Fruit fly (Drosophila melanogaster) whole organism, embryonic: ENCODE data around the gene Cap-D3.

Experiments
- Awh ChIP-seq: fragments of 200-800 bp; sonication (Bioruptor generic); IDR thresholded peaks from 2 replicates; pipeline ENCODE4, ENCODE4 v1.3.6; 2022; ENCODE audit warnings: missing biosample characterization, missing genetic modification characterization
- B-H1 ChIP-seq: fragments of 200-800 bp; sonication (Bioruptor generic); IDR thresholded peaks from 3 replicates; pipeline ENCODE4 v1.3.6; 2022; ENCODE audit warnings: missing biosample characterization, missing genetic modification characterization
- CG12104 ChIP-seq: fragments of 200-800 bp; sonication (Bioruptor generic); optimal IDR thresholded peaks from 3 replicates; lab custom pipeline; 2016; ENCODE audit warnings: missing biosample characterization, missing genetic modification characterization
- CG12391 ChIP-seq: fragments of 200-800 bp; sonication (Bioruptor generic); optimal IDR thresholded peaks from 3 replicates; lab custom pipeline; 2018; ENCODE audit warnings: missing biosample characterization, mild to moderate bottlenecking, missing genetic modification characterization, moderate library complexity
- CG13775 ChIP-seq: fragments of 200-800 bp; sonication (Bioruptor generic); optimal IDR thresholded peaks from 3 replicates; lab custom pipeline; 2017; ENCODE audit warnings: missing biosample characterization, mild to moderate bottlenecking, missing genetic modification characterization
- CG14050 ChIP-seq: fragments of 200-800 bp; sonication (Bioruptor generic); IDR thresholded peaks from 3 replicates; pipeline ENCODE4 v1.3.6; 2022; ENCODE audit warnings: missing biosample characterization, missing genetic modification characterization
- CG14860 ChIP-seq: fragments of 200-800 bp; sonication (Bioruptor generic); IDR thresholded peaks from 3 replicates; pipeline ENCODE4 v1.3.6; 2022; ENCODE audit warnings: missing biosample characterization, missing genetic modification characterization; ENCODE audit not compliant: partially characterized antibody
- CG16863 ChIP-seq: fragments of 200-800 bp; sonication (Bioruptor generic); optimal IDR thresholded peaks from 3 replicates; lab custom pipeline; 2016; ENCODE audit warnings: missing biosample characterization, missing genetic modification characterization
- CG17612 ChIP-seq: fragments of 200-800 bp; sonication (Bioruptor generic); IDR thresholded peaks from 2 replicates; pipeline ENCODE4 v1.3.6; 2022; ENCODE audit warnings: missing biosample characterization, missing genetic modification characterization
- CG17829 ChIP-seq: fragments of 200-800 bp; optimal IDR thresholded peaks from 2 replicates; lab custom pipeline; 2019; ENCODE audit warnings: missing biosample characterization, mild to moderate bottlenecking, missing genetic modification characterization, moderate library complexity
- CG1792 ChIP-seq: fragments of 200-800 bp; sonication (Bioruptor generic); optimal IDR thresholded peaks from 2 replicates; lab custom pipeline; 2016; ENCODE audit warnings: missing biosample characterization, missing genetic modification characterization
- CG18764 ChIP-seq: fragments of 200-800 bp; sonication (Bioruptor generic); optimal IDR thresholded peaks from 3 replicates; lab custom pipeline; 2016; ENCODE audit warnings: missing biosample characterization, missing genetic modification characterization
- CG2129 ChIP-seq: fragments of 200-800 bp; sonication (Bioruptor generic); IDR thresholded peaks from 2 replicates; pipeline ENCODE4 v1.3.6; 2022; ENCODE audit warnings: missing biosample characterization, missing genetic modification characterization; ENCODE audit not compliant: partially characterized antibody
- CG3726 ChIP-seq: fragments of 200-800 bp; sonication (Bioruptor generic); IDR thresholded peaks from 3 replicates; pipeline ENCODE4, ENCODE4 v1.3.6; 2022; ENCODE audit warnings: missing biosample characterization, missing genetic modification characterization
- CG7839 ChIP-seq: fragments of 200-800 bp; sonication (Bioruptor generic); optimal IDR thresholded peaks from 3 replicates; lab custom pipeline; 2018; ENCODE audit warnings: missing biosample characterization, mild to moderate bottlenecking, missing genetic modification characterization, moderate library complexity
- CG9609 ChIP-seq: fragments of 200-800 bp; sonication (Bioruptor generic); optimal IDR thresholded peaks from 3 replicates; lab custom pipeline; 2016; ENCODE audit warnings: missing biosample characterization, missing genetic modification characterization
- CG9876 ChIP-seq: fragments of 200-800 bp; sonication (Bioruptor generic); optimal IDR thresholded peaks from 2 replicates; lab custom pipeline; 2016; ENCODE audit warnings: missing biosample characterization, missing genetic modification characterization
- CrebB ChIP-seq: fragments of 200-800 bp; sonication (Bioruptor generic); optimal IDR thresholded peaks from 3 replicates; lab custom pipeline; 2018; ENCODE audit warnings: missing biosample characterization, mild to moderate bottlenecking, missing genetic modification characterization
- Deaf1 ChIP-seq: fragments of 200-800 bp; optimal IDR thresholded peaks from 3 replicates; lab custom pipeline; 2019; ENCODE audit warnings: missing biosample characterization, mild to moderate bottlenecking, missing genetic modification characterization, moderate library complexity
- E2f1 ChIP-seq: fragments of 200-800 bp; sonication (Bioruptor generic); IDR thresholded peaks from 2 replicates; pipeline ENCODE4 v1.3.6; 2022; ENCODE audit warnings: missing biosample characterization, missing genetic modification characterization
- E2f2 ChIP-seq: fragments of 200-800 bp; sonication (Bioruptor generic); IDR thresholded peaks from 2 replicates; pipeline ENCODE4 v1.3.6; 2022; ENCODE audit warnings: missing biosample characterization, missing genetic modification characterization
- Ets65A ChIP-seq: fragments of 200-800 bp; sonication (Bioruptor generic); peaks from one replicate; lab custom pipeline; 2016; ENCODE audit warnings: missing biosample characterization, missing genetic modification characterization
- HLH3B ChIP-seq: fragments of 200-800 bp; sonication (Bioruptor generic); IDR thresholded peaks from 2 replicates; pipeline ENCODE4 v1.3.6; 2022; ENCODE audit warnings: missing biosample characterization, missing genetic modification characterization
- HmgZ ChIP-seq: fragments of 200-800 bp; sonication (Bioruptor generic); optimal IDR thresholded peaks from 2 replicates; lab custom pipeline; 2018; ENCODE audit warnings: missing biosample characterization, mild to moderate bottlenecking, missing genetic modification characterization
- Mad ChIP-seq: fragments of 200-800 bp; sonication (Bioruptor generic); optimal IDR thresholded peaks from 2 replicates; lab custom pipeline; 2016; ENCODE audit warnings: missing biosample characterization, missing genetic modification characterization
- Ssrp ChIP-seq: fragments of 200-800 bp; sonication (Bioruptor generic); optimal IDR thresholded peaks from 2 replicates; lab custom pipeline; 2018; ENCODE audit warnings: missing biosample characterization, mild to moderate bottlenecking, missing genetic modification characterization, moderate library complexity
- TFAM ChIP-seq: fragments of 200-800 bp; sonication (Bioruptor generic); optimal IDR thresholded peaks from 2 replicates; lab custom pipeline; 2017; ENCODE audit warnings: missing biosample characterization, missing genetic modification characterization, inconsistent platforms
- Xrp1 ChIP-seq: fragments of 200-800 bp; sonication (Bioruptor generic); IDR thresholded peaks from 2 replicates; pipeline ENCODE4 v1.3.6; 2022; ENCODE audit warnings: missing biosample characterization, missing genetic modification characterization
- ap ChIP-seq: fragments of 200-800 bp; sonication (Bioruptor generic); IDR thresholded peaks from 2 replicates; pipeline ENCODE4 v1.3.6; 2022; ENCODE audit warnings: missing biosample characterization, missing genetic modification characterization
- bigmax ChIP-seq: fragments of 200-800 bp; sonication (Bioruptor generic); optimal IDR thresholded peaks from 2 replicates; lab custom pipeline; 2018; ENCODE audit warnings: missing biosample characterization, mild to moderate bottlenecking, missing genetic modification characterization
- chif ChIP-seq, 2 experiments: fragments of 200-800 bp; sonication (Bioruptor generic); optimal IDR thresholded peaks; 3 replicates each; lab custom pipeline; 2016; ENCODE audit warnings: missing biosample characterization in 2 of 2, missing genetic modification characterization in 2 of 2
- ci ChIP-seq: fragments of 200-800 bp; sonication (Bioruptor generic); IDR thresholded peaks from 3 replicates; pipeline ENCODE4 v1.3.6; 2022; ENCODE audit warnings: missing biosample characterization, missing genetic modification characterization
- corto ChIP-seq: fragments of 200-800 bp; sonication (Bioruptor generic); optimal IDR thresholded peaks from 2 replicates; lab custom pipeline; 2016; ENCODE audit warnings: missing biosample characterization, mild to moderate bottlenecking, missing genetic modification characterization, moderate library complexity
- dm ChIP-seq: fragments of 200-800 bp; sonication (Bioruptor generic); optimal IDR thresholded peaks from 3 replicates; lab custom pipeline; 2016; ENCODE audit warnings: missing biosample characterization, missing genetic modification characterization
- dpn ChIP-seq, 2 experiments: fragments of 200-800 bp; sonication (Bioruptor generic); optimal IDR thresholded peaks; 3 replicates each; lab custom pipeline; 2016; ENCODE audit warnings: missing biosample characterization in 2 of 2, missing genetic modification characterization in 2 of 2
- esg ChIP-seq: fragments of 200-800 bp; sonication (Bioruptor generic); conservative IDR thresholded peaks from 2 replicates; pipeline ENCODE4 v1.3.6; 2022; ENCODE audit warnings: missing biosample characterization, missing genetic modification characterization
- fd102C ChIP-seq: fragments of 200-800 bp; sonication (Bioruptor generic); optimal IDR thresholded peaks from 2 replicates; lab custom pipeline; 2018; ENCODE audit warnings: missing biosample characterization, mild to moderate bottlenecking, missing genetic modification characterization, moderate library complexity
- ftz-f1 ChIP-seq: fragments of 200-800 bp; sonication (Bioruptor generic); optimal IDR thresholded peaks from 2 replicates; lab custom pipeline; 2016; ENCODE audit warnings: missing biosample characterization, missing genetic modification characterization
- fu2 ChIP-seq: fragments of 200-800 bp; sonication (Bioruptor generic); optimal IDR thresholded peaks from 2 replicates; lab custom pipeline; 2016; ENCODE audit warnings: missing biosample characterization, missing genetic modification characterization
- gce ChIP-seq: fragments of 200-800 bp; sonication (Bioruptor generic); IDR thresholded peaks from 3 replicates; pipeline ENCODE4 v1.3.6; 2022; ENCODE audit warnings: missing biosample characterization, missing genetic modification characterization
- grn ChIP-seq: fragments of 200-800 bp; sonication (Bioruptor generic); optimal IDR thresholded peaks from 3 replicates; lab custom pipeline; 2017; ENCODE audit warnings: missing biosample characterization, missing genetic modification characterization
- inv ChIP-seq: fragments of 200-800 bp; sonication (Bioruptor generic); IDR thresholded peaks from 2 replicates; pipeline ENCODE4 v1.3.6; 2022; ENCODE audit warnings: missing biosample characterization, missing genetic modification characterization; ENCODE audit not compliant: partially characterized antibody
- kni ChIP-seq: fragments of 200-800 bp; sonication (Bioruptor generic); optimal IDR thresholded peaks from 3 replicates; lab custom pipeline; 2017; ENCODE audit warnings: mild to moderate bottlenecking, missing biosample characterization, missing genetic modification reagents, missing genetic modification characterization
- luna ChIP-seq: fragments of 200-800 bp; sonication (Bioruptor generic); optimal IDR thresholded peaks from 2 replicates; lab custom pipeline; 2016; ENCODE audit warnings: missing biosample characterization, missing genetic modification characterization
- mam ChIP-seq: fragments of 200-800 bp; sonication (Bioruptor generic); optimal IDR thresholded peaks from 3 replicates; lab custom pipeline; 2016; ENCODE audit warnings: missing biosample characterization, missing genetic modification characterization
- nerfin-2 ChIP-seq: fragments of 200-800 bp; sonication (Bioruptor generic); IDR thresholded peaks from 2 replicates; pipeline ENCODE4 v1.3.6; 2022; ENCODE audit warnings: missing biosample characterization, missing genetic modification characterization; ENCODE audit not compliant: partially characterized antibody
- pzg ChIP-seq: fragments of 200-800 bp; sonication (Bioruptor generic); optimal IDR thresholded peaks from 3 replicates; lab custom pipeline; 2018; ENCODE audit warnings: missing biosample characterization, mild to moderate bottlenecking, missing genetic modification characterization, moderate library complexity
- sisA ChIP-seq: fragments of 200-800 bp; sonication (Bioruptor generic); IDR thresholded peaks from 2 replicates; pipeline ENCODE4 v1.3.6; 2022; ENCODE audit warnings: missing biosample characterization, missing genetic modification characterization
- sug ChIP-seq: fragments of 200-800 bp; optimal IDR thresholded peaks from 2 replicates; lab custom pipeline; 2019; ENCODE audit warnings: missing biosample characterization, mild to moderate bottlenecking, missing genetic modification characterization, moderate library complexity
- zf30C ChIP-seq: fragments of 200-800 bp; sonication (Bioruptor generic); optimal IDR thresholded peaks from 3 replicates; lab custom pipeline; 2018; ENCODE audit warnings: missing biosample characterization, mild to moderate bottlenecking, missing genetic modification characterization
- zfh2 ChIP-seq: fragments of 200-800 bp; sonication (Bioruptor generic); optimal IDR thresholded peaks from 2 replicates; lab custom pipeline; 2016; ENCODE audit warnings: missing biosample characterization, missing genetic modification characterization

Cap-D3 gene

dm6 chr2L:5541935-5542685, 16.4 kb downstream of the Cap-D3 start, which contains the start of the genes Hel25E and Lam:
Gene Hel25E (minus strand): TSS chr2L:5542314.
Gene Lam (plus strand): TSS chr2L:5542480.
- TF ChIP-seq CG9609 (GFP tag; lab: Kevin White, UChicago), result peak; percentile 22
- peak; percentile 80 for TF ChIP-seq Ets65A (GFP tag; lab: Kevin White, UChicago)
- TF ChIP-seq luna (GFP tag; lab: Kevin White, UChicago), result no peak
- no peak for TF ChIP-seq TFAM (GFP tag; lab: Kevin White, UChicago)
- TF ChIP-seq ftz-f1 (GFP tag; lab: Kevin White, UChicago), result no peak
- TF ChIP-seq E2f2 (GFP tag; lab: Robert Waterston, UW), result 0 out of 2 replicates have a peak, but pooled peaks have one; percentile 40
- no peak for TF ChIP-seq ci (GFP tag; lab: Robert Waterston, UW)
- no peak for TF ChIP-seq fu2 (GFP tag; lab: Kevin White, UChicago)
- no peak for TF ChIP-seq CG14050 (GFP tag; lab: Robert Waterston, UW)
- no peak for TF ChIP-seq CG16863 (GFP tag; lab: Kevin White, UChicago)
- peak; percentile 9 for TF ChIP-seq CG12104 (GFP tag; lab: Kevin White, UChicago)
- peak; percentile 14; the same call in 1 of the 2 replicates for TF ChIP-seq E2f1 (GFP tag; lab: Robert Waterston, UW)
- TF ChIP-seq kni (GFP tag; lab: Kevin White, UChicago), result no peak
- no peak for TF ChIP-seq Ssrp
- no peak for TF ChIP-seq HLH3B
- no peak for TF ChIP-seq bigmax
- no peak for TF ChIP-seq Deaf1 (tag; lab: Kevin White, UChicago)
- TF ChIP-seq chif (GFP tag; optimal IDR thresholded peaks at IDR 0.05; lab: Kevin White, UChicago), result no peak
- TF ChIP-seq nerfin-2, result peak; percentile 78
- TF ChIP-seq CG18764, result no peak
- peak; percentile 63 for TF ChIP-seq CG12391 (tag; lab: Kevin White, UChicago)
- TF ChIP-seq ap (GFP tag; lab: Robert Waterston, UW), result no peak
- TF ChIP-seq CrebB (tag; lab: Kevin White, UChicago), result no peak
- peak; percentile 7 for TF ChIP-seq CG13775
- peak; percentile 50 for TF ChIP-seq CG17829
- no peak for TF ChIP-seq grn
- TF ChIP-seq corto (GFP tag; lab: Kevin White, UChicago), result no peak
- no peak for TF ChIP-seq B-H1
- TF ChIP-seq gce (GFP tag; lab: Robert Waterston, UW), result no peak
- TF ChIP-seq esg, result no peak
- no peak for TF ChIP-seq CG3726 (GFP tag; lab: Robert Waterston, UW)
- TF ChIP-seq CG14860, result peak; percentile 66; the same call in 1 of the 3 replicates
- no peak for TF ChIP-seq CG9876 (GFP tag; lab: Kevin White, UChicago)
- no peak for TF ChIP-seq zfh2 (GFP tag; lab: Kevin White, UChicago)
- peak; percentile 16 for TF ChIP-seq dm
- TF ChIP-seq inv (GFP tag; lab: Robert Waterston, UW), result peak; percentile 81
- peak; percentile 58 for TF ChIP-seq HmgZ (tag; lab: Kevin White, UChicago)
- TF ChIP-seq sisA (GFP tag; lab: Robert Waterston, UW), result no peak
- TF ChIP-seq Awh, result no peak
- TF ChIP-seq pzg (GFP tag; lab: Kevin White, UChicago), result peak; percentile 78
- peak; percentile 42 for TF ChIP-seq Mad (GFP tag; lab: Kevin White, UChicago)
- no peak for TF ChIP-seq zf30C (GFP tag; lab: Kevin White, UChicago)
- TF ChIP-seq sug, result no peak
- TF ChIP-seq dpn (GFP tag; optimal IDR thresholded peaks at IDR 0.05; lab: Kevin White, UChicago), result peak in 1 of 2 experiments; percentile 11
- TF ChIP-seq CG1792 (GFP tag; lab: Kevin White, UChicago), result no peak
- no peak for TF ChIP-seq Xrp1
- no peak for TF ChIP-seq fd102C (GFP tag; lab: Kevin White, UChicago)
- TF ChIP-seq CG17612 (GFP tag; lab: Robert Waterston, UW), result no peak
- no peak for TF ChIP-seq CG7839 (tag; lab: Kevin White, UChicago)
- no peak for TF ChIP-seq mam (GFP tag; lab: Kevin White, UChicago)
- peak; percentile 87 for TF ChIP-seq CG2129 (GFP tag; lab: Robert Waterston, UW)
